Fruit fly (Drosophila melanogaster) whole organism, embryonic: ENCODE results near the gene CG31788.
A peak's percentile ranks its signal among the peaks of the same experiment; 100 is the strongest.

Experiments used
- CG12769 ChIP-seq: fragments of 200-800 bp; sonication (Bioruptor generic); optimal IDR thresholded peaks from 2 replicates; lab custom pipeline; 2019; ENCODE audit warnings: missing biosample characterization, mild to moderate bottlenecking, missing genetic modification characterization, moderate library complexity
- CG14965 ChIP-seq: fragments of 200-800 bp; sonication (Bioruptor generic); optimal IDR thresholded peaks from 2 replicates; lab custom pipeline; 2016; ENCODE audit warnings: missing biosample characterization, missing genetic modification characterization, borderline replicate concordance
- CG15269 ChIP-seq: fragments of 200-800 bp; sonication (Bioruptor generic); optimal IDR thresholded peaks from 2 replicates; lab custom pipeline; 2018; ENCODE audit warnings: missing biosample characterization, mild to moderate bottlenecking, missing genetic modification characterization, moderate library complexity
- CG2120 ChIP-seq: fragments of 200-800 bp; sonication (Bioruptor generic); optimal IDR thresholded peaks from 3 replicates; lab custom pipeline; 2016; ENCODE audit warnings: missing biosample characterization, missing genetic modification characterization
- CG7839 ChIP-seq: fragments of 200-800 bp; sonication (Bioruptor generic); optimal IDR thresholded peaks from 3 replicates; lab custom pipeline; 2018; ENCODE audit warnings: missing biosample characterization, mild to moderate bottlenecking, missing genetic modification characterization, moderate library complexity
- CG9727 ChIP-seq: fragments of 200-800 bp; sonication (Bioruptor generic); optimal IDR thresholded peaks from 3 replicates; lab custom pipeline; 2017; ENCODE audit warnings: missing biosample characterization, mild to moderate bottlenecking, missing genetic modification characterization
- Ets65A ChIP-seq: fragments of 200-800 bp; sonication (Bioruptor generic); peaks from one replicate; lab custom pipeline; 2016; ENCODE audit warnings: missing biosample characterization, missing genetic modification characterization
- Fer3 ChIP-seq: fragments of 200-800 bp; sonication (Bioruptor generic); optimal IDR thresholded peaks from 2 replicates; lab custom pipeline; 2018; ENCODE audit warnings: missing biosample characterization, mild to moderate bottlenecking, missing genetic modification characterization, moderate library complexity
- Hand ChIP-seq: fragments of 200-800 bp; sonication (Bioruptor generic); optimal IDR thresholded peaks from 2 replicates; lab custom pipeline; 2017; ENCODE audit warnings: mild to moderate bottlenecking, missing biosample characterization, missing genetic modification reagents, missing genetic modification characterization
- Oaz ChIP-seq: fragments of 200-800 bp; sonication (Bioruptor generic); IDR thresholded peaks from 2 replicates; pipeline ENCODE4 v1.3.6; 2022; ENCODE audit warnings: missing biosample characterization, missing genetic modification characterization
- Optix ChIP-seq: fragments of 200-800 bp; sonication (Bioruptor generic); IDR thresholded peaks from 3 replicates; pipeline ENCODE4 v1.3.6; 2022; ENCODE audit warnings: missing biosample characterization, missing genetic modification characterization
- Usf ChIP-seq: fragments of 200-800 bp; sonication (Bioruptor generic); optimal IDR thresholded peaks from 2 replicates; lab custom pipeline; 2017; ENCODE audit warnings: missing genotype, missing biosample characterization, missing genetic modification characterization
- aop ChIP-seq: fragments of 200-800 bp; sonication (Bioruptor generic); IDR thresholded peaks from 2 replicates; pipeline ENCODE4 v1.3.6; 2022; ENCODE audit warnings: missing biosample characterization, missing genetic modification characterization
- cg ChIP-seq: fragments of 200-800 bp; sonication (Bioruptor generic); optimal IDR thresholded peaks from 3 replicates; lab custom pipeline; 2019; ENCODE audit warnings: missing biosample characterization, mild to moderate bottlenecking, missing genetic modification characterization, moderate library complexity
- dmrt99B ChIP-seq: fragments of 200-800 bp; sonication (Bioruptor generic); optimal IDR thresholded peaks from 2 replicates; lab custom pipeline; 2018; ENCODE audit warnings: missing biosample characterization, mild to moderate bottlenecking, missing genetic modification characterization, moderate library complexity
- lab ChIP-seq: fragments of 200-800 bp; sonication (Bioruptor generic); optimal IDR thresholded peaks from 3 replicates; lab custom pipeline; 2017; ENCODE audit warnings: missing biosample characterization, missing genetic modification characterization, mild to moderate bottlenecking, moderate library complexity, missing genetic modification reagents
- nerfin-1 ChIP-seq: fragments of 200-800 bp; sonication (Bioruptor generic); optimal IDR thresholded peaks from 3 replicates; lab custom pipeline; 2019; ENCODE audit warnings: missing biosample characterization, mild to moderate bottlenecking, missing genetic modification characterization, moderate library complexity
- pb ChIP-seq: fragments of 200-800 bp; sonication (Bioruptor generic); optimal IDR thresholded peaks from 3 replicates; lab custom pipeline; 2016; ENCODE audit warnings: missing biosample characterization, missing genetic modification characterization
- sens ChIP-seq: fragments of 200-800 bp; sonication (Bioruptor generic); peaks from one replicate; lab custom pipeline; 2016; ENCODE audit warnings: missing biosample characterization, missing genetic modification characterization
- slbo ChIP-seq: fragments of 200-800 bp; sonication (Bioruptor generic); IDR thresholded peaks from 2 replicates; pipeline ENCODE4 v1.3.6; 2022; ENCODE audit warnings: missing biosample characterization, missing genetic modification characterization
- ssp ChIP-seq: fragments of 200-800 bp; sonication (Bioruptor generic); IDR thresholded peaks from 2 replicates; pipeline ENCODE4 v1.3.6; 2022; ENCODE audit warnings: missing biosample characterization, missing genetic modification characterization

The CG31788 gene

DNA sequence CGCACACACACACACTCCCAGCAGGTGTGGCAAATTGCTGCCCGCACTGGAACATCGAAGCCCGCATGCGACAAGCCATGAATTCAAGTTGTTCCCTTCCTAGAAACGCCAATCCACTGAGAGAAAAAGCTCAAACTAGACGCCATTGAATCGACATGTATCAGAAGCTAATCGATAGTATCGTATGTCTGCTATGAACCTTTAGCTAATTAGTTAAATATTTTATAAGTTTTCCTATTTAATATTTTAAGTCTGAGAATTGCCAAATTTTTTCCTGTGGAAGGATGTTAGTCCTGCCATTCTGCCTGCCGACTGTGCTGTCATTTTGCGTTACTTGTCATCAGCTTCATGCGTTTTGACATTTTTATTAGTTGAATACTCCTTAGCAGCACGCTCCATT, 10.0 kb upstream of the CG31788 start (continued):
- TF ChIP-seq slbo (0 out of 2 replicates have a peak, but pooled peaks have one; percentile 21), CG9727 (GFP tag; lab: Kevin White, UChicago) (no peak), dmrt99B (peak; percentile 41), CG2120 (GFP tag; lab: Kevin White, UChicago) (peak; percentile 45), CG12769 (tag; lab: Kevin White, UChicago) (no peak), pb (GFP tag; lab: Kevin White, UChicago) (no peak), Ets65A (GFP tag; lab: Kevin White, UChicago) (peak; percentile 64), lab (GFP tag; lab: Kevin White, UChicago) (peak; percentile 54), aop (no peak), Oaz (0 out of 2 replicates have a peak, but pooled peaks have one; percentile 34), Fer3 (tag; lab: Kevin White, UChicago) (peak; percentile 28), CG7839 (tag; lab: Kevin White, UChicago) (peak; percentile 25), CG15269 (peak; percentile 17), Hand (GFP tag; lab: Kevin White, UChicago) (peak; percentile 45)

dm6 chr2L:18236493-18236892, 21.3 kb downstream of the CG31788 start:
- TF ChIP-seq sens (GFP tag; lab: Kevin White, UChicago): peak; percentile 15
- TF ChIP-seq Usf: no peak

DNA sequence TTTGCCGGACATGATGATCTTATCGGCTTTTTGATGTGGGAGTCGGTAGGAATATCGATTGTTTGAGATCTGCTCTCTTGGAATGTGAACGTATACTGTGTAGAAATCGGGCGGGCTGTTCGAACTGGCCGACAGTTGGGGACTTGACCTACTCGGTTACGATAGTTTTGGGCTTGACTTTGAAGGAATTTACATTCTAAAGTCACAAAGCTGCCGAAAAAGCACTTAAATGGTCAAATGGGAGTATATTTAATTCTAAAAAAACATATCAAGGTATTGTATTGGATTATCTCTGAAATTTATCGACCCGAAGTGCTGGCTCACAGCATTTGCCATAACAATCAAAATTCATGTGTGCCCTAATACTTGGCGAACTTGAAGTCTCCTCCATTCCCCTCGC, 48.6 kb downstream of the CG31788 start, which contains the start of gene CG31802:
Gene CG31802, minus strand, starts transcription at position 101 of the 400 bp plus-strand sequence.
- TF ChIP-seq Optix (GFP tag; lab: Robert Waterston, UW) (no peak), nerfin-1 (no peak), ssp (GFP tag; lab: Robert Waterston, UW) (no peak), CG14965 (GFP tag; lab: Kevin White, UChicago) (no peak), cg (GFP tag; lab: Kevin White, UChicago) (no peak)
